Worm (Caenorhabditis elegans) whole organism, L4 larva: ENCODE results near the gene anoh-2.

ENCODE experiments used
- F26F4.8 ChIP-seq: fragments of 200-800 bp; sonication (Bioruptor generic); conservative IDR thresholded peaks from 2 replicates; pipeline ENCODE4 v1.3.6; 2022; ENCODE audit warnings: missing genetic modification characterization, missing compliant biosample characterization
- T26A8.4 ChIP-seq: fragments of 200-800 bp; sonication (Bioruptor generic); IDR thresholded peaks from 2 replicates; pipeline ENCODE4 v1.3.6; 2022; ENCODE audit warnings: missing genetic modification characterization, missing compliant biosample characterization
- Y48G9A.11 ChIP-seq: fragments of 200-800 bp; sonication (Bioruptor generic); IDR thresholded peaks from 2 replicates; pipeline ENCODE4 v1.3.6; 2022; ENCODE audit warnings: missing genetic modification reagents, missing genetic modification characterization, missing compliant biosample characterization
- ZK546.5 ChIP-seq, 2 experiments: sonication (generic microtip); optimal IDR thresholded peaks; 2 replicates each; lab custom pipeline; 2017; ENCODE audit warnings: missing biosample characterization in 2 of 2, missing genetic modification characterization in 2 of 2
- aha-1 ChIP-seq: fragments of 150-350 bp; peaks from one replicate; lab custom pipeline; 2014; ENCODE audit warnings: missing biosample characterization, missing genetic modification characterization
- ama-1 ChIP-seq: fragments of 150-350 bp; optimal IDR thresholded peaks from 2 replicates; lab custom pipeline; 2014; ENCODE audit warnings: inconsistent platforms, mixed read lengths
- arid-1 ChIP-seq: fragments of 200-800 bp; sonication (Bioruptor generic); conservative IDR thresholded peaks from 2 replicates; pipeline ENCODE4 v1.3.6; 2022; ENCODE audit warnings: missing genetic modification reagents, missing genetic modification characterization, missing compliant biosample characterization
- attf-4 ChIP-seq: sonication (generic microtip); optimal IDR thresholded peaks from 3 replicates; lab custom pipeline; 2017; ENCODE audit warnings: missing biosample characterization, missing genetic modification characterization
- ceh-82 ChIP-seq: sonication (generic microtip); optimal IDR thresholded peaks from 2 replicates; lab custom pipeline; 2017; ENCODE audit warnings: missing biosample characterization, missing genetic modification characterization
- cey-2 ChIP-seq: sonication (generic microtip); optimal IDR thresholded peaks from 3 replicates; lab custom pipeline; 2017; ENCODE audit warnings: missing genetic modification characterization, mild to moderate bottlenecking, missing compliant biosample characterization, antibody characterized with exemption, borderline replicate concordance; ENCODE audit not compliant: insufficient read depth
- ctbp-1 ChIP-seq: fragments of 200-800 bp; sonication (Bioruptor generic); IDR thresholded peaks from 2 replicates; pipeline ENCODE4 v1.3.6; 2022; ENCODE audit warnings: missing genetic modification reagents, missing genetic modification characterization, missing compliant biosample characterization
- daf-8 ChIP-seq: fragments of 200-800 bp; sonication (Bioruptor generic); IDR thresholded peaks from 2 replicates; pipeline ENCODE4 v1.3.6; 2022; ENCODE audit warnings: missing genetic modification characterization, missing compliant biosample characterization
- dmd-6 ChIP-seq: fragments of 200-800 bp; sonication (Bioruptor generic); IDR thresholded peaks from 2 replicates; pipeline ENCODE4 v1.3.6; 2022; ENCODE audit warnings: missing genetic modification reagents, missing genetic modification characterization, missing compliant biosample characterization
- dmd-8 ChIP-seq: fragments of 200-800 bp; sonication (Bioruptor generic); IDR thresholded peaks from 2 replicates; pipeline ENCODE4 v1.3.6; 2022; ENCODE audit warnings: missing genetic modification characterization, missing compliant biosample characterization
- dpl-1 ChIP-seq: fragments of 150-350 bp; optimal IDR thresholded peaks from 2 replicates; lab custom pipeline; 2014; ENCODE audit warnings: missing biosample characterization, missing genetic modification reagents, missing genetic modification characterization
- duxl-1 ChIP-seq: sonication (generic microtip); optimal IDR thresholded peaks from 2 replicates; lab custom pipeline; 2016; ENCODE audit warnings: mild to moderate bottlenecking, missing genetic modification characterization, moderate library complexity, missing compliant biosample characterization; ENCODE audit not compliant: poor library complexity
- dve-1 ChIP-seq: sonication (generic microtip); optimal IDR thresholded peaks from 2 replicates; lab custom pipeline; 2017; ENCODE audit warnings: antibody characterized with exemption, mild to moderate bottlenecking, missing genetic modification characterization, missing compliant biosample characterization; ENCODE audit not compliant: insufficient read depth
- egl-27 ChIP-seq: sonication (generic microtip); optimal IDR thresholded peaks from 3 replicates; lab custom pipeline; 2017; ENCODE audit warnings: missing biosample characterization, missing genetic modification reagents, missing genetic modification characterization
- fkh-10 ChIP-seq: fragments of 150-350 bp; optimal IDR thresholded peaks from 2 replicates; lab custom pipeline; 2014; ENCODE audit warnings: missing biosample characterization, missing genetic modification reagents, missing genetic modification characterization
- fos-1 ChIP-seq: fragments of 150-350 bp; optimal IDR thresholded peaks from 2 replicates; lab custom pipeline; 2014; ENCODE audit warnings: missing biosample characterization, missing genetic modification characterization
- gei-8 ChIP-seq: fragments of 200-800 bp; sonication (Bioruptor generic); optimal IDR thresholded peaks from 2 replicates; lab custom pipeline; 2018; ENCODE audit warnings: mild to moderate bottlenecking, missing genetic modification characterization, missing compliant biosample characterization
- hlh-11 ChIP-seq: fragments of 200-800 bp; sonication (Bioruptor generic); optimal IDR thresholded peaks from 2 replicates; lab custom pipeline; 2018; ENCODE audit warnings: mild to moderate bottlenecking, missing genetic modification characterization, missing compliant biosample characterization
- lin-1 ChIP-seq: fragments of 200-800 bp; sonication (Bioruptor generic); IDR thresholded peaks from 2 replicates; pipeline ENCODE4 v1.3.6; 2022; ENCODE audit warnings: missing genetic modification reagents, missing genetic modification characterization, missing compliant biosample characterization
- lin-13 ChIP-seq: fragments of 150-350 bp; optimal IDR thresholded peaks from 2 replicates; lab custom pipeline; 2014; ENCODE audit warnings: missing biosample characterization, missing genetic modification reagents, missing genetic modification characterization
- lin-38 ChIP-seq: fragments of 200-800 bp; sonication (Bioruptor generic); IDR thresholded peaks from 2 replicates; pipeline ENCODE4 v1.3.6; 2022; ENCODE audit warnings: missing genetic modification reagents, missing genetic modification characterization, missing compliant biosample characterization
- lsy-2 ChIP-seq, 2 experiments: fragments of 150-350 bp in 1 of 2; sonication (generic microtip) in 1 of 2; optimal IDR thresholded peaks; 2 replicates each; lab custom pipeline; 2014 to 2017; ENCODE audit warnings: missing biosample characterization in 2 of 2, missing genetic modification characterization in 2 of 2
- mdt-29 ChIP-seq: fragments of 200-800 bp; sonication (Bioruptor generic); IDR thresholded peaks from 2 replicates; pipeline ENCODE4 v1.3.6; 2022; ENCODE audit warnings: missing genetic modification reagents, missing genetic modification characterization, missing compliant biosample characterization
- mxl-3 ChIP-seq: fragments of 200-800 bp; sonication (Bioruptor generic); optimal IDR thresholded peaks from 2 replicates; lab custom pipeline; 2018; ENCODE audit warnings: mild to moderate bottlenecking, missing genetic modification characterization, missing compliant biosample characterization
- nhr-102 ChIP-seq: sonication (generic microtip); optimal IDR thresholded peaks from 2 replicates; lab custom pipeline; 2016; ENCODE audit warnings: mild to moderate bottlenecking, missing genetic modification characterization, moderate library complexity, missing compliant biosample characterization
- nhr-11 ChIP-seq: fragments of 150-350 bp; optimal IDR thresholded peaks from 2 replicates; lab custom pipeline; 2014; ENCODE audit warnings: missing biosample characterization, missing genetic modification characterization
- nhr-25 ChIP-seq: sonication (generic microtip); optimal IDR thresholded peaks from 2 replicates; lab custom pipeline; 2017; ENCODE audit warnings: missing genetic modification characterization, mild to moderate bottlenecking, missing compliant biosample characterization, antibody characterized with exemption, moderate library complexity, borderline replicate concordance; ENCODE audit not compliant: insufficient read depth
- nhr-28 ChIP-seq: fragments of 150-350 bp; optimal IDR thresholded peaks from 2 replicates; lab custom pipeline; 2014; ENCODE audit warnings: missing biosample characterization, missing genetic modification characterization
- nhr-41 ChIP-seq: fragments of 200-800 bp; sonication (Bioruptor generic); IDR thresholded peaks from 2 replicates; pipeline ENCODE4 v1.3.6; 2022; ENCODE audit warnings: missing genetic modification reagents, missing genetic modification characterization, missing compliant biosample characterization
- nhr-42 ChIP-seq: fragments of 200-800 bp; sonication (Bioruptor generic); IDR thresholded peaks from 2 replicates; pipeline ENCODE4 v1.3.6; 2022; ENCODE audit warnings: missing genetic modification characterization, missing compliant biosample characterization
- nhr-48 ChIP-seq: sonication (generic microtip); optimal IDR thresholded peaks from 2 replicates; lab custom pipeline; 2016; ENCODE audit warnings: mild to moderate bottlenecking, missing genetic modification characterization, missing compliant biosample characterization
- nhr-77 ChIP-seq: fragments of 150-350 bp; optimal IDR thresholded peaks from 2 replicates; lab custom pipeline; 2014; ENCODE audit warnings: missing biosample characterization, missing genetic modification characterization
- pha-4 ChIP-seq, 2 experiments: fragments of 150-350 bp in 1 of 2; fragments of 200-800 bp in 1 of 2; sonication (Bioruptor generic) in 1 of 2; IDR thresholded peaks in 1 of 2; optimal IDR thresholded peaks in 1 of 2; 2 replicates each; pipeline versions ENCODE4 v1.3.6 to Lab custom; 2014 to 2022; ENCODE audit warnings: missing genetic modification characterization in 2 of 2, missing genetic modification reagents in 2 of 2, missing biosample characterization in 1 of 2, missing compliant biosample characterization in 1 of 2
- php-3 ChIP-seq: fragments of 200-800 bp; sonication (Bioruptor generic); IDR thresholded peaks from 2 replicates; pipeline ENCODE4 v1.3.6; 2022; ENCODE audit warnings: missing genetic modification reagents, missing genetic modification characterization, missing compliant biosample characterization
- rbr-2 ChIP-seq: sonication (generic microtip); optimal IDR thresholded peaks from 2 replicates; lab custom pipeline; 2016; ENCODE audit warnings: missing genotype, missing genetic modification characterization, missing compliant biosample characterization
- snpc-1.2 ChIP-seq: fragments of 200-800 bp; sonication (Bioruptor generic); IDR thresholded peaks from 2 replicates; pipeline ENCODE4 v1.3.6; 2022; ENCODE audit warnings: missing genetic modification reagents, missing genetic modification characterization, missing compliant biosample characterization
- spr-1 ChIP-seq: sonication (generic microtip); optimal IDR thresholded peaks from 2 replicates; lab custom pipeline; 2016; ENCODE audit warnings: mild to moderate bottlenecking, missing genetic modification characterization, missing compliant biosample characterization
- tag-97 ChIP-seq: fragments of 200-800 bp; sonication (Bioruptor generic); IDR thresholded peaks from 2 replicates; pipeline ENCODE4 v1.3.6; 2022; ENCODE audit warnings: missing genetic modification characterization, missing compliant biosample characterization
- tra-1 ChIP-seq: fragments of 200-800 bp; sonication (Bioruptor generic); IDR thresholded peaks from 2 replicates; pipeline ENCODE4 v1.3.6; 2022; ENCODE audit warnings: missing genetic modification reagents, missing genetic modification characterization, missing compliant biosample characterization
- unc-130 ChIP-seq: sonication (generic microtip); optimal IDR thresholded peaks from 2 replicates; lab custom pipeline; 2016; ENCODE audit warnings: missing genetic modification reagents, missing genetic modification characterization, missing compliant biosample characterization
- unc-62 ChIP-seq, 3 experiments: fragments of 150-350 bp in 1 of 3; sonication (generic microtip); optimal IDR thresholded peaks in 2 of 3; peaks in 1 of 3; 1 replicate in 1 of 3; 2 replicates in 2 of 3; lab custom pipeline; 2014 to 2017; ENCODE audit warnings: missing biosample characterization in 3 of 3, missing genetic modification characterization in 3 of 3, missing genetic modification reagents in 3 of 3, missing genotype in 1 of 3
- zfp-3 ChIP-seq: fragments of 200-800 bp; sonication (Bioruptor generic); conservative IDR thresholded peaks from 2 replicates; pipeline ENCODE4 v1.3.6; 2022; ENCODE audit warnings: missing genetic modification reagents, missing genetic modification characterization, missing compliant biosample characterization

anoh-2 gene

ce11 chrIV:14609774-14610173 is 48.3 kb upstream of the anoh-2 start (continued):
- no peak for TF ChIP-seq unc-130 (GFP tag; lab: Kevin White, UChicago)
- TF ChIP-seq duxl-1 = no peak
- peak; percentile 90 for TF ChIP-seq dmd-6 (GFP tag; lab: Robert Waterston, UW)
- no peak for TF ChIP-seq mdt-29 (GFP tag; lab: Robert Waterston, UW)
- TF ChIP-seq lsy-2 (tag; optimal IDR thresholded peaks at IDR 0.05; lab: Kevin White, UChicago) = peak in 1 of 2 experiments; percentile 37
- TF ChIP-seq nhr-42 = no peak
- TF ChIP-seq Y48G9A.11 (GFP tag; lab: Robert Waterston, UW) = no peak
- TF ChIP-seq egl-27 (tag; lab: Kevin White, UChicago) = no peak
- no peak for TF ChIP-seq ama-1 (lab: Kevin White, UChicago)
- 0 out of 2 replicates have a peak, but pooled peaks have one; percentile 32 for TF ChIP-seq dmd-8 (GFP tag; lab: Robert Waterston, UW)
- peak; percentile 60 for TF ChIP-seq hlh-11 (tag; lab: Kevin White, UChicago)
- TF ChIP-seq nhr-102 = no peak
- no peak for TF ChIP-seq ZK546.5 (tag; optimal IDR thresholded peaks at IDR 0.05; lab: Kevin White, UChicago)
- TF ChIP-seq snpc-1.2 (GFP tag; lab: Robert Waterston, UW) = no peak
- TF ChIP-seq nhr-28 (tag; lab: Kevin White, UChicago) = peak; percentile 98

- TF ChIP-seq spr-1 (tag; lab: Kevin White, UChicago) = no peak
- no peak for TF ChIP-seq F26F4.8 (GFP tag; lab: Robert Waterston, UW)
- TF ChIP-seq nhr-102 = peak; percentile 23
- TF ChIP-seq dmd-8 (GFP tag; lab: Robert Waterston, UW) = no peak
- 0 out of 2 replicates have a peak, but pooled peaks have one; percentile 60 for TF ChIP-seq zfp-3 (GFP tag; lab: Robert Waterston, UW)
- TF ChIP-seq fos-1 (tag; lab: Kevin White, UChicago) = no peak
- peak; percentile 49 for TF ChIP-seq dve-1 (tag; lab: Kevin White, UChicago)
- TF ChIP-seq dpl-1 = peak; percentile 5
- TF ChIP-seq nhr-77 = peak; percentile 69
- no peak for TF ChIP-seq fkh-10 (GFP tag; lab: Kevin White, UChicago)
- TF ChIP-seq ceh-82 (tag; lab: Kevin White, UChicago) = no peak
- TF ChIP-seq nhr-25 (tag; lab: Kevin White, UChicago) = peak; percentile 75
- peak; percentile 53; the same call in 1 of the 2 replicates for TF ChIP-seq ctbp-1 (GFP tag; lab: Robert Waterston, UW)
- no peak for TF ChIP-seq nhr-41 (GFP tag; lab: Robert Waterston, UW)
- no peak; the same call in 1 of the 2 replicates for TF ChIP-seq pha-4 (GFP tag; IDR thresholded peaks at IDR 0.05; lab: Robert Waterston, UW)
- TF ChIP-seq pha-4 (tag; optimal IDR thresholded peaks at IDR 0.05; lab: Kevin White, UChicago) = peak; percentile 9
- no peak for TF ChIP-seq tag-97 (GFP tag; lab: Robert Waterston, UW)
- TF ChIP-seq nhr-48 (tag; lab: Kevin White, UChicago) = peak; percentile 93
- no peak for TF ChIP-seq lin-1 (GFP tag; lab: Robert Waterston, UW)
- peak; percentile 6 for TF ChIP-seq rbr-2 (tag; lab: Kevin White, UChicago)
- TF ChIP-seq daf-8 (GFP tag; lab: Robert Waterston, UW) = no peak
- TF ChIP-seq php-3 (GFP tag; lab: Robert Waterston, UW) = no peak
- TF ChIP-seq gei-8 = peak; percentile 59
- 0 out of 2 replicates have a peak, but pooled peaks have one; percentile 4 for TF ChIP-seq arid-1 (GFP tag; lab: Robert Waterston, UW)
- TF ChIP-seq attf-4 (tag; lab: Kevin White, UChicago) = no peak
- TF ChIP-seq T26A8.4 (GFP tag; lab: Robert Waterston, UW) = 0 out of 2 replicates have a peak, but pooled peaks have one; percentile 64
- peak; percentile 99 for TF ChIP-seq nhr-28 (tag; lab: Kevin White, UChicago)
- TF ChIP-seq unc-62 (GFP tag; optimal IDR thresholded peaks at IDR 0.05 in 1 of 2; lab: Kevin White, UChicago) = peak in 1 of 2 experiments; percentile 24
- TF ChIP-seq unc-62 (tag; optimal IDR thresholded peaks at IDR 0.05; lab: Kevin White, UChicago) = no peak
- TF ChIP-seq lin-13 (GFP tag; lab: Kevin White, UChicago) = peak; percentile 22
- peak; percentile 36; the same call in 1 of the 2 replicates for TF ChIP-seq tra-1 (GFP tag; lab: Robert Waterston, UW)
- TF ChIP-seq aha-1 (tag; lab: Kevin White, UChicago) = peak; percentile 98
- peak; percentile 53; the same call in 1 of the 2 replicates for TF ChIP-seq lin-38
- TF ChIP-seq nhr-11 (tag; lab: Kevin White, UChicago) = peak; percentile 67
- no peak for TF ChIP-seq cey-2
- peak; percentile 60 for TF ChIP-seq mxl-3 (GFP tag; lab: Kevin White, UChicago)
These were observed 47.0 kb upstream of the anoh-2 start for ce11 chrIV:14610942-14611724.
